Fruit fly (Drosophila melanogaster) whole organism, embryonic: ENCODE measurements around the gene Lsd-1.

Source experiments
- Ada2b ChIP-seq: fragments of 200-800 bp; sonication (Bioruptor generic); IDR thresholded peaks from 2 replicates; pipeline ENCODE4 v1.3.6; 2022; ENCODE audit warnings: missing biosample characterization, missing genetic modification characterization
- Awh ChIP-seq: fragments of 200-800 bp; sonication (Bioruptor generic); IDR thresholded peaks from 2 replicates; pipeline ENCODE4, ENCODE4 v1.3.6; 2022; ENCODE audit warnings: missing biosample characterization, missing genetic modification characterization
- C15 ChIP-seq: fragments of 200-800 bp; sonication (Bioruptor generic); IDR thresholded peaks from 3 replicates; pipeline ENCODE4 v1.3.6; 2022; ENCODE audit warnings: missing biosample characterization, missing genetic modification characterization
- CG10959 ChIP-seq: fragments of 200-800 bp; sonication (Bioruptor generic); IDR thresholded peaks from 2 replicates; pipeline ENCODE4 v1.3.6; 2022; ENCODE audit warnings: missing biosample characterization, missing genetic modification characterization
- CG12769 ChIP-seq: fragments of 200-800 bp; sonication (Bioruptor generic); optimal IDR thresholded peaks from 2 replicates; lab custom pipeline; 2019; ENCODE audit warnings: missing biosample characterization, mild to moderate bottlenecking, missing genetic modification characterization, moderate library complexity
- CG13424 ChIP-seq: fragments of 200-800 bp; sonication (Bioruptor generic); optimal IDR thresholded peaks from 2 replicates; lab custom pipeline; 2019; ENCODE audit warnings: missing biosample characterization, mild to moderate bottlenecking, missing genetic modification characterization, moderate library complexity
- CG13894 ChIP-seq: fragments of 200-800 bp; sonication (Bioruptor generic); optimal IDR thresholded peaks from 3 replicates; lab custom pipeline; 2018; ENCODE audit warnings: missing biosample characterization, mild to moderate bottlenecking, missing genetic modification characterization, moderate library complexity
- CG14667 ChIP-seq: fragments of 200-800 bp; sonication (Bioruptor generic); IDR thresholded peaks from 2 replicates; pipeline ENCODE4 v1.3.6; 2022; ENCODE audit warnings: missing biosample characterization, missing genetic modification characterization
- CG15269 ChIP-seq: fragments of 200-800 bp; sonication (Bioruptor generic); optimal IDR thresholded peaks from 2 replicates; lab custom pipeline; 2018; ENCODE audit warnings: missing biosample characterization, mild to moderate bottlenecking, missing genetic modification characterization, moderate library complexity
- CG15696 ChIP-seq: fragments of 200-800 bp; sonication (Bioruptor generic); optimal IDR thresholded peaks from 2 replicates; lab custom pipeline; 2019; ENCODE audit warnings: missing biosample characterization, mild to moderate bottlenecking, missing genetic modification characterization, moderate library complexity
- CG17385 ChIP-seq: fragments of 200-800 bp; sonication (Bioruptor generic); optimal IDR thresholded peaks from 3 replicates; lab custom pipeline; 2018; ENCODE audit warnings: missing biosample characterization, mild to moderate bottlenecking, missing genetic modification characterization
- CG18764 ChIP-seq: fragments of 200-800 bp; sonication (Bioruptor generic); optimal IDR thresholded peaks from 3 replicates; lab custom pipeline; 2016; ENCODE audit warnings: missing biosample characterization, missing genetic modification characterization
- CG2120 ChIP-seq: fragments of 200-800 bp; sonication (Bioruptor generic); optimal IDR thresholded peaks from 3 replicates; lab custom pipeline; 2016; ENCODE audit warnings: missing biosample characterization, missing genetic modification characterization
- CG2199 ChIP-seq: fragments of 200-800 bp; sonication (Bioruptor generic); IDR thresholded peaks from 3 replicates; pipeline ENCODE4 v1.3.6; 2022; ENCODE audit warnings: missing biosample characterization, missing genetic modification characterization
- CG2875 ChIP-seq: fragments of 200-800 bp; sonication (Bioruptor generic); optimal IDR thresholded peaks from 2 replicates; lab custom pipeline; 2017; ENCODE audit warnings: missing biosample characterization, mild to moderate bottlenecking, missing genetic modification characterization, missing genetic modification reagents
- CG31365 ChIP-seq: fragments of 200-800 bp; sonication (Bioruptor generic); optimal IDR thresholded peaks from 2 replicates; lab custom pipeline; 2018; ENCODE audit warnings: missing biosample characterization, mild to moderate bottlenecking, missing genetic modification characterization
- CG34224 ChIP-seq: fragments of 200-800 bp; sonication (Bioruptor generic); IDR thresholded peaks from 3 replicates; pipeline ENCODE4 v1.3.6; 2022; ENCODE audit warnings: missing biosample characterization, missing genetic modification characterization; ENCODE audit not compliant: partially characterized antibody
- CG3995 ChIP-seq: fragments of 200-800 bp; sonication (Bioruptor generic); optimal IDR thresholded peaks from 3 replicates; lab custom pipeline; 2016; ENCODE audit warnings: missing biosample characterization, missing genetic modification characterization
- CG5180 ChIP-seq: fragments of 200-800 bp; sonication (Bioruptor generic); optimal IDR thresholded peaks from 3 replicates; lab custom pipeline; 2017; ENCODE audit warnings: missing biosample characterization, missing genetic modification characterization, mild to moderate bottlenecking, moderate library complexity, missing genetic modification reagents
- CG7556 ChIP-seq: fragments of 200-800 bp; sonication (Bioruptor generic); optimal IDR thresholded peaks from 2 replicates; lab custom pipeline; 2017; ENCODE audit warnings: missing biosample characterization, mild to moderate bottlenecking, missing genetic modification characterization
- CG8281 ChIP-seq: fragments of 200-800 bp; sonication (Bioruptor generic); optimal IDR thresholded peaks from 2 replicates; lab custom pipeline; 2018; ENCODE audit warnings: missing biosample characterization, mild to moderate bottlenecking, missing genetic modification characterization, moderate library complexity
- CG9932 ChIP-seq: fragments of 200-800 bp; sonication (Bioruptor generic); IDR thresholded peaks from 2 replicates; pipeline ENCODE4 v1.3.6; 2022; ENCODE audit warnings: missing biosample characterization, missing genetic modification characterization
- CrebB ChIP-seq: fragments of 200-800 bp; sonication (Bioruptor generic); optimal IDR thresholded peaks from 3 replicates; lab custom pipeline; 2018; ENCODE audit warnings: missing biosample characterization, mild to moderate bottlenecking, missing genetic modification characterization
- D ChIP-seq, 2 experiments: fragments of 200-800 bp in 1 of 2; fragments of >200 bp in 1 of 2; sonication (Bioruptor generic) in 1 of 2; optimal IDR thresholded peaks; 2 replicates in 1 of 2; 3 replicates in 1 of 2; lab custom pipeline; 2017; ENCODE audit warnings: mild to moderate bottlenecking in 1 of 2, missing biosample characterization in 1 of 2, missing genetic modification characterization in 1 of 2, missing genetic modification reagents in 1 of 2
- D19A ChIP-seq: fragments of 200-800 bp; optimal IDR thresholded peaks from 3 replicates; lab custom pipeline; 2019; ENCODE audit warnings: missing biosample characterization, mild to moderate bottlenecking, missing genetic modification characterization, moderate library complexity
- Dad ChIP-seq: fragments of 200-800 bp; sonication (Bioruptor generic); optimal IDR thresholded peaks from 3 replicates; lab custom pipeline; 2016; ENCODE audit warnings: missing biosample characterization, missing genetic modification characterization
- Dfd ChIP-seq, 2 experiments: fragments of >200 bp; optimal IDR thresholded peaks; 2 replicates each; lab custom pipeline; 2017; ENCODE audit warnings: missing biosample characterization in 2 of 2, missing genetic modification characterization in 2 of 2
- Dref ChIP-seq: fragments of 200-800 bp; sonication (Bioruptor generic); IDR thresholded peaks from 2 replicates; pipeline ENCODE4 v1.3.6; 2022; ENCODE audit warnings: missing biosample characterization, missing genetic modification characterization
- MESR4 ChIP-seq: fragments of 200-800 bp; sonication (Bioruptor generic); optimal IDR thresholded peaks from 2 replicates; lab custom pipeline; 2018; ENCODE audit warnings: missing biosample characterization, mild to moderate bottlenecking, missing genetic modification characterization, moderate library complexity
- Mad ChIP-seq: fragments of 200-800 bp; sonication (Bioruptor generic); optimal IDR thresholded peaks from 2 replicates; lab custom pipeline; 2016; ENCODE audit warnings: missing biosample characterization, missing genetic modification characterization
- Tbp ChIP-seq: fragments of >200 bp; optimal IDR thresholded peaks from 2 replicates; lab custom pipeline; 2018; ENCODE audit warnings: missing biosample characterization, missing genetic modification characterization
- Trl ChIP-seq, 3 experiments: fragments of >200 bp in 2 of 3; fragments of 200-800 bp in 1 of 3; sonication (Bioruptor generic) in 1 of 3; optimal IDR thresholded peaks; 2 replicates in 1 of 3; 3 replicates in 2 of 3; lab custom pipeline; 2016 to 2017; ENCODE audit warnings: missing biosample characterization in 1 of 3, missing genetic modification characterization in 1 of 3
- croc ChIP-seq: fragments of 200-800 bp; sonication (Bioruptor generic); conservative IDR thresholded peaks from 3 replicates; pipeline ENCODE4 v1.3.6; 2022; ENCODE audit warnings: missing biosample characterization, missing genetic modification characterization
- gem ChIP-seq: fragments of 200-800 bp; sonication (Bioruptor generic); optimal IDR thresholded peaks from 2 replicates; lab custom pipeline; 2019; ENCODE audit warnings: missing biosample characterization, mild to moderate bottlenecking, missing genetic modification characterization, moderate library complexity
- ham ChIP-seq: fragments of 200-800 bp; sonication (Bioruptor generic); IDR thresholded peaks from 2 replicates; pipeline ENCODE4 v1.3.6; 2022; ENCODE audit warnings: missing biosample characterization, missing genetic modification characterization
- her ChIP-seq: fragments of 200-800 bp; sonication (Bioruptor generic); optimal IDR thresholded peaks from 2 replicates; lab custom pipeline; 2016; ENCODE audit warnings: missing biosample characterization, missing genetic modification characterization
- knrl ChIP-seq: fragments of 200-800 bp; sonication (Bioruptor generic); IDR thresholded peaks from 3 replicates; pipeline ENCODE4 v1.3.6; 2022; ENCODE audit warnings: missing biosample characterization, missing genetic modification characterization; ENCODE audit not compliant: partially characterized antibody
- lola ChIP-seq, 3 experiments: fragments of >200 bp in 2 of 3; fragments of 200-800 bp in 1 of 3; sonication (Bioruptor generic) in 1 of 3; optimal IDR thresholded peaks; 2 replicates each; lab custom pipeline; 2017 to 2019; ENCODE audit warnings: missing biosample characterization in 3 of 3, missing genetic modification characterization in 3 of 3, mild to moderate bottlenecking in 1 of 3, moderate library complexity in 1 of 3
- pfk ChIP-seq: fragments of 200-800 bp; sonication (Bioruptor generic); optimal IDR thresholded peaks from 2 replicates; lab custom pipeline; 2018; ENCODE audit warnings: missing biosample characterization, mild to moderate bottlenecking, missing genetic modification characterization, moderate library complexity
- run ChIP-seq: fragments of 200-800 bp; sonication (Bioruptor generic); optimal IDR thresholded peaks from 3 replicates; lab custom pipeline; 2018; ENCODE audit warnings: missing biosample characterization, mild to moderate bottlenecking, missing genetic modification characterization
- sc ChIP-seq, 3 experiments: fragments of >200 bp in 2 of 3; fragments of 200-800 bp in 1 of 3; sonication (Bioruptor generic) in 1 of 3; optimal IDR thresholded peaks; 2 replicates in 2 of 3; 3 replicates in 1 of 3; lab custom pipeline; 2017; ENCODE audit warnings: mild to moderate bottlenecking in 1 of 3, missing biosample characterization in 1 of 3, missing genetic modification characterization in 1 of 3, missing genetic modification reagents in 1 of 3
- sr ChIP-seq: fragments of 200-800 bp; sonication (Bioruptor generic); IDR thresholded peaks from 3 replicates; pipeline ENCODE4 v1.3.6; 2022; ENCODE audit warnings: missing biosample characterization, missing genetic modification characterization
- tx ChIP-seq: fragments of 200-800 bp; sonication (Bioruptor generic); optimal IDR thresholded peaks from 2 replicates; lab custom pipeline; 2016; ENCODE audit warnings: missing biosample characterization, missing genetic modification characterization
- unc-4 ChIP-seq: fragments of 200-800 bp; sonication (Bioruptor generic); IDR thresholded peaks from 2 replicates; pipeline ENCODE4 v1.3.6; 2022; ENCODE audit warnings: missing biosample characterization, missing genetic modification characterization; ENCODE audit not compliant: partially characterized antibody
- vvl ChIP-seq: fragments of 200-800 bp; sonication (Bioruptor generic); IDR thresholded peaks from 2 replicates; pipeline ENCODE4 v1.3.6; 2022; ENCODE audit warnings: missing biosample characterization, missing genetic modification characterization
- zfh2 ChIP-seq: fragments of 200-800 bp; sonication (Bioruptor generic); optimal IDR thresholded peaks from 2 replicates; lab custom pipeline; 2016; ENCODE audit warnings: missing biosample characterization, missing genetic modification characterization

The Lsd-1 gene

dm6 chr3R:23782456-23783402 is 19.1 kb downstream of the Lsd-1 start (continued):
- TF ChIP-seq D (optimal IDR thresholded peaks at IDR 0.05; lab: Kevin White, UChicago), result peak; percentile 51
- peak; percentile 96 for TF ChIP-seq D (GFP tag; optimal IDR thresholded peaks at IDR 0.05; lab: Kevin White, UChicago)
- peak; percentile 87 for TF ChIP-seq croc (GFP tag; lab: Robert Waterston, UW)
- TF ChIP-seq C15 (GFP tag; lab: Robert Waterston, UW), result no peak
- peak; percentile 94 for TF ChIP-seq CG15696 (tag; lab: Kevin White, UChicago)
- TF ChIP-seq CG14667, result peak; percentile 80
- TF ChIP-seq Trl (optimal IDR thresholded peaks at IDR 0.05; lab: Kevin White, UChicago), result peak; percentile 44 to 72
- TF ChIP-seq Trl (GFP tag; optimal IDR thresholded peaks at IDR 0.05; lab: Kevin White, UChicago), result peak; percentile 66
- TF ChIP-seq Tbp (GFP tag; lab: Kevin White, UChicago), result no peak
- TF ChIP-seq CG18764 (GFP tag; lab: Kevin White, UChicago), result peak; percentile 77
- peak; percentile 93 for TF ChIP-seq CG2875 (GFP tag; lab: Kevin White, UChicago)
- no peak for TF ChIP-seq Dref (GFP tag; lab: Robert Waterston, UW)
- peak; percentile 76 for TF ChIP-seq Ada2b
- no peak for TF ChIP-seq CG34224 (GFP tag; lab: Robert Waterston, UW)
- peak; percentile 29 for TF ChIP-seq MESR4 (GFP tag; lab: Kevin White, UChicago)
- peak; percentile 94 for TF ChIP-seq vvl
- TF ChIP-seq CG3995 (GFP tag; lab: Kevin White, UChicago), result peak; percentile 15
- TF ChIP-seq D19A (tag; lab: Kevin White, UChicago), result peak; percentile 91
- TF ChIP-seq CrebB, result peak; percentile 85
- peak; percentile 23 for TF ChIP-seq CG2120 (GFP tag; lab: Kevin White, UChicago)
- TF ChIP-seq run (tag; lab: Kevin White, UChicago), result peak; percentile 70
- peak in 1 of 3 experiments; percentile 97 for TF ChIP-seq lola (GFP tag; optimal IDR thresholded peaks at IDR 0.05; lab: Kevin White, UChicago)
- no peak for TF ChIP-seq knrl (GFP tag; lab: Robert Waterston, UW)
- TF ChIP-seq Awh (GFP tag; lab: Robert Waterston, UW), result peak; percentile 69
- no peak for TF ChIP-seq ham (GFP tag; lab: Robert Waterston, UW)
- peak; percentile 62 for TF ChIP-seq CG8281 (tag; lab: Kevin White, UChicago)
- no peak for TF ChIP-seq unc-4 (GFP tag; lab: Robert Waterston, UW)
- TF ChIP-seq sr (GFP tag; lab: Robert Waterston, UW), result peak; percentile 16; the same call in 1 of the 3 replicates
- TF ChIP-seq Dfd (GFP tag; optimal IDR thresholded peaks at IDR 0.05; lab: Kevin White, UChicago), result no peak
- TF ChIP-seq Mad (GFP tag; lab: Kevin White, UChicago), result peak; percentile 73
- no peak for TF ChIP-seq zfh2 (GFP tag; lab: Kevin White, UChicago)
- no peak for TF ChIP-seq CG9932
- peak; percentile 82 for TF ChIP-seq CG12769
- peak; percentile 80 for TF ChIP-seq CG17385 (GFP tag; lab: Kevin White, UChicago)
- peak; percentile 50 for TF ChIP-seq her
- peak; percentile 91 for TF ChIP-seq pfk
- peak; percentile 36 for TF ChIP-seq Dad (GFP tag; lab: Kevin White, UChicago)
- TF ChIP-seq CG15269 (tag; lab: Kevin White, UChicago), result peak; percentile 69
- peak; percentile 95 for TF ChIP-seq gem
- peak; percentile 82 for TF ChIP-seq CG13424
- TF ChIP-seq sc (optimal IDR thresholded peaks at IDR 0.05; lab: Kevin White, UChicago), result no peak
- peak; percentile 91 for TF ChIP-seq sc (GFP tag; optimal IDR thresholded peaks at IDR 0.05; lab: Kevin White, UChicago)
- TF ChIP-seq CG7556 (GFP tag; lab: Kevin White, UChicago), result peak; percentile 87
- TF ChIP-seq tx (GFP tag; lab: Kevin White, UChicago), result peak; percentile 72
- peak; percentile 9 for TF ChIP-seq CG13894 (tag; lab: Kevin White, UChicago)
- TF ChIP-seq CG10959 (GFP tag; lab: Robert Waterston, UW), result peak; percentile 94
- peak; percentile 69; the same call in 2 of the 3 replicates for TF ChIP-seq CG2199 (GFP tag; lab: Robert Waterston, UW)
- peak; percentile 67 for TF ChIP-seq CG5180 (GFP tag; lab: Kevin White, UChicago)
- TF ChIP-seq CG31365 (tag; lab: Kevin White, UChicago), result peak; percentile 72
